Worm (Caenorhabditis elegans) whole organism, L1 larva: ENCODE results near the gene acs-7.

ENCODE experiments used
- C04F5.9 ChIP-seq: sonication (generic microtip); optimal IDR thresholded peaks from 2 replicates; lab custom pipeline; 2016; ENCODE audit warnings: missing genetic modification characterization, missing compliant biosample characterization
- C16A3.4 ChIP-seq: fragments of 150-350 bp; optimal IDR thresholded peaks from 2 replicates; lab custom pipeline; 2014; ENCODE audit warnings: missing biosample characterization, missing genetic modification characterization
- Y116A8C.19 ChIP-seq: sonication (generic microtip); optimal IDR thresholded peaks from 2 replicates; lab custom pipeline; 2016; ENCODE audit warnings: missing compliant biosample characterization, missing genetic modification characterization, borderline replicate concordance
- aha-1 ChIP-seq: fragments of 150-350 bp; optimal IDR thresholded peaks from 2 replicates; lab custom pipeline; 2014; ENCODE audit warnings: missing biosample characterization, missing genetic modification characterization
- aly-2 ChIP-seq: fragments of 150-350 bp; optimal IDR thresholded peaks from 2 replicates; lab custom pipeline; 2014; ENCODE audit warnings: missing biosample characterization, missing genetic modification characterization
- ama-1 ChIP-seq: fragments of 150-350 bp; optimal IDR thresholded peaks from 2 replicates; lab custom pipeline; 2014
- ceh-63 ChIP-seq: fragments of 200-800 bp; sonication (Bioruptor generic); optimal IDR thresholded peaks from 2 replicates; lab custom pipeline; 2018; ENCODE audit warnings: mild to moderate bottlenecking, missing genetic modification characterization, missing compliant biosample characterization
- ceh-8 ChIP-seq: fragments of 200-800 bp; sonication (Bioruptor generic); optimal IDR thresholded peaks from 2 replicates; lab custom pipeline; 2018; ENCODE audit warnings: mild to moderate bottlenecking, missing genetic modification characterization, moderate library complexity, missing compliant biosample characterization
- ceh-82 ChIP-seq, 3 experiments: fragments of 150-350 bp in 1 of 3; sonication (generic microtip) in 2 of 3; optimal IDR thresholded peaks; 2 replicates each; lab custom pipeline; 2014 to 2017; ENCODE audit warnings: missing biosample characterization in 3 of 3, missing genetic modification characterization in 3 of 3
- ceh-88 ChIP-seq: fragments of 200-800 bp; sonication (Bioruptor generic); IDR thresholded peaks from 2 replicates; pipeline ENCODE4 v1.3.6; 2022; ENCODE audit warnings: missing genetic modification characterization, missing compliant biosample characterization
- ces-1 ChIP-seq: fragments of 150-350 bp; optimal IDR thresholded peaks from 2 replicates; lab custom pipeline; 2014; ENCODE audit warnings: missing biosample characterization, missing genetic modification reagents, missing genetic modification characterization
- efl-1 ChIP-seq, 4 experiments: fragments of 150-350 bp; optimal IDR thresholded peaks in 3 of 4; peaks in 1 of 4; 1 replicate in 1 of 4; 2 replicates in 3 of 4; lab custom pipeline; 2014; ENCODE audit warnings: missing biosample characterization in 2 of 4, missing genetic modification characterization in 2 of 4, missing genetic modification reagents in 2 of 4
- egl-13 ChIP-seq: sonication (generic microtip); optimal IDR thresholded peaks from 2 replicates; lab custom pipeline; 2016; ENCODE audit warnings: missing genotype, missing genetic modification reagents, missing genetic modification characterization, missing compliant biosample characterization
- elt-2 ChIP-seq: sonication (generic microtip); optimal IDR thresholded peaks from 2 replicates; lab custom pipeline; 2016; ENCODE audit warnings: missing genetic modification characterization, mild to moderate bottlenecking, inconsistent platforms, missing compliant biosample characterization, missing genetic modification reagents
- elt-3 ChIP-seq, 6 experiments: fragments of 150-350 bp in 1 of 6; sonication (generic microtip); optimal IDR thresholded peaks; 2 replicates each; lab custom pipeline; 2017 to 2018; ENCODE audit warnings: missing biosample characterization in 6 of 6, missing genetic modification characterization in 6 of 6, inconsistent platforms in 1 of 6
- ets-5 ChIP-seq: fragments of 200-800 bp; sonication (Bioruptor generic); IDR thresholded peaks from 2 replicates; pipeline ENCODE4 v1.3.6; 2022; ENCODE audit warnings: missing genetic modification characterization, missing compliant biosample characterization
- fkh-10 ChIP-seq: sonication (generic microtip); optimal IDR thresholded peaks from 2 replicates; lab custom pipeline; 2017; ENCODE audit warnings: missing biosample characterization, missing genetic modification reagents, missing genetic modification characterization
- fkh-4 ChIP-seq: sonication (generic microtip); optimal IDR thresholded peaks from 2 replicates; lab custom pipeline; 2016; ENCODE audit warnings: missing compliant biosample characterization, missing genetic modification characterization, borderline replicate concordance
- fkh-8 ChIP-seq: sonication (generic microtip); optimal IDR thresholded peaks from 2 replicates; lab custom pipeline; 2016; ENCODE audit warnings: mild to moderate bottlenecking, missing genetic modification characterization, missing compliant biosample characterization
- lin-13 ChIP-seq: fragments of 150-350 bp; optimal IDR thresholded peaks from 2 replicates; lab custom pipeline; 2014; ENCODE audit warnings: missing biosample characterization, missing genetic modification reagents, missing genetic modification characterization
- lin-14 ChIP-seq: fragments of 200-800 bp; sonication (Bioruptor generic); optimal IDR thresholded peaks from 2 replicates; lab custom pipeline; 2018; ENCODE audit warnings: mild to moderate bottlenecking, missing genetic modification characterization, moderate library complexity, missing compliant biosample characterization
- lin-39 ChIP-seq: fragments of 150-350 bp; optimal IDR thresholded peaks from 2 replicates; lab custom pipeline; 2014; ENCODE audit warnings: missing biosample characterization, missing genetic modification reagents, missing genetic modification characterization
- lir-3 ChIP-seq: sonication (generic microtip); optimal IDR thresholded peaks from 2 replicates; lab custom pipeline; 2016; ENCODE audit warnings: mild to moderate bottlenecking, missing genetic modification characterization, moderate library complexity, missing compliant biosample characterization; ENCODE audit not compliant: poor library complexity
- lsy-2 ChIP-seq, 2 experiments: fragments of 150-350 bp; optimal IDR thresholded peaks; 2 replicates each; lab custom pipeline; 2014; ENCODE audit warnings: missing biosample characterization in 2 of 2, missing genetic modification characterization in 2 of 2
- mdl-1 ChIP-seq, 2 experiments: fragments of 150-350 bp; optimal IDR thresholded peaks; 2 replicates each; lab custom pipeline; 2014 to 2017; ENCODE audit warnings: missing biosample characterization in 2 of 2, missing genetic modification characterization in 2 of 2, inconsistent platforms in 1 of 2
- mef-2 ChIP-seq: fragments of 150-350 bp; optimal IDR thresholded peaks from 2 replicates; lab custom pipeline; 2014; ENCODE audit warnings: missing biosample characterization, missing genetic modification characterization
- mep-1 ChIP-seq: fragments of 150-350 bp; optimal IDR thresholded peaks from 2 replicates; lab custom pipeline; 2014; ENCODE audit warnings: missing biosample characterization, missing genetic modification characterization
- nhr-11 ChIP-seq: fragments of 150-350 bp; optimal IDR thresholded peaks from 2 replicates; lab custom pipeline; 2014; ENCODE audit warnings: missing biosample characterization, missing genetic modification characterization
- nhr-12 ChIP-seq: sonication (generic microtip); optimal IDR thresholded peaks from 2 replicates; lab custom pipeline; 2017; ENCODE audit warnings: missing biosample characterization, missing genetic modification characterization
- nhr-19 ChIP-seq: fragments of 200-800 bp; sonication (Bioruptor generic); conservative IDR thresholded peaks from 2 replicates; pipeline ENCODE4 v1.3.6; 2022; ENCODE audit warnings: missing genetic modification characterization, missing compliant biosample characterization
- nhr-20 ChIP-seq: sonication (generic microtip); optimal IDR thresholded peaks from 2 replicates; lab custom pipeline; 2016; ENCODE audit warnings: mild to moderate bottlenecking, missing genetic modification characterization, missing compliant biosample characterization
- nhr-237 ChIP-seq: fragments of 150-350 bp; optimal IDR thresholded peaks from 2 replicates; lab custom pipeline; 2014; ENCODE audit warnings: missing biosample characterization, missing genetic modification characterization
- nhr-28 ChIP-seq: fragments of 150-350 bp; optimal IDR thresholded peaks from 2 replicates; lab custom pipeline; 2014; ENCODE audit warnings: missing biosample characterization, missing genetic modification characterization
- nhr-47 ChIP-seq: sonication (generic microtip); optimal IDR thresholded peaks from 2 replicates; lab custom pipeline; 2016; ENCODE audit warnings: mild to moderate bottlenecking, missing genetic modification characterization, moderate library complexity, missing compliant biosample characterization
- nhr-76 ChIP-seq: sonication (generic microtip); optimal IDR thresholded peaks from 2 replicates; lab custom pipeline; 2017; ENCODE audit warnings: missing biosample characterization, missing genetic modification characterization
- nhr-84 ChIP-seq: sonication (generic microtip); optimal IDR thresholded peaks from 2 replicates; lab custom pipeline; 2017; ENCODE audit warnings: missing biosample characterization, missing genetic modification characterization
- pax-3 ChIP-seq: fragments of 200-800 bp; sonication (Bioruptor generic); optimal IDR thresholded peaks from 2 replicates; lab custom pipeline; 2018; ENCODE audit warnings: mild to moderate bottlenecking, missing genetic modification characterization, moderate library complexity, missing compliant biosample characterization
- rnt-1 ChIP-seq: sonication (generic microtip); optimal IDR thresholded peaks from 2 replicates; lab custom pipeline; 2016; ENCODE audit warnings: mild to moderate bottlenecking, missing genetic modification characterization, moderate library complexity, missing compliant biosample characterization
- skn-1 ChIP-seq: fragments of 150-350 bp; optimal IDR thresholded peaks from 2 replicates; lab custom pipeline; 2014; ENCODE audit warnings: missing biosample characterization, missing genetic modification characterization
- snpc-4 ChIP-seq: fragments of 150-350 bp; optimal IDR thresholded peaks from 2 replicates; lab custom pipeline; 2014; ENCODE audit warnings: missing biosample characterization, missing genetic modification characterization
- sox-4 ChIP-seq: sonication (generic microtip); optimal IDR thresholded peaks from 2 replicates; lab custom pipeline; 2016; ENCODE audit warnings: missing genetic modification characterization, missing compliant biosample characterization
- sup-37 ChIP-seq: fragments of 200-800 bp; sonication (Bioruptor generic); optimal IDR thresholded peaks from 2 replicates; lab custom pipeline; 2018; ENCODE audit warnings: mild to moderate bottlenecking, missing genetic modification characterization, missing compliant biosample characterization
- tbx-2 ChIP-seq: sonication (generic microtip); optimal IDR thresholded peaks from 2 replicates; lab custom pipeline; 2016; ENCODE audit warnings: missing genetic modification characterization, missing compliant biosample characterization
- tlp-1 ChIP-seq: fragments of 150-350 bp; optimal IDR thresholded peaks from 2 replicates; lab custom pipeline; 2014; ENCODE audit warnings: missing biosample characterization, missing genetic modification characterization
- unc-130 ChIP-seq: fragments of 150-350 bp; optimal IDR thresholded peaks from 2 replicates; lab custom pipeline; 2017; ENCODE audit warnings: missing biosample characterization, missing genetic modification characterization, inconsistent platforms
- unc-86 ChIP-seq: sonication (generic microtip); optimal IDR thresholded peaks from 2 replicates; lab custom pipeline; 2016; ENCODE audit warnings: missing genetic modification characterization, missing compliant biosample characterization
- zag-1 ChIP-seq: fragments of 150-350 bp; optimal IDR thresholded peaks from 2 replicates; lab custom pipeline; 2014; ENCODE audit warnings: missing biosample characterization, missing genetic modification characterization
- ztf-11 ChIP-seq, 2 experiments: sonication (generic microtip); optimal IDR thresholded peaks; 2 replicates each; lab custom pipeline; 2016 to 2017; ENCODE audit warnings: missing genetic modification characterization in 2 of 2, missing biosample characterization in 1 of 2, missing compliant biosample characterization in 1 of 2

Gene acs-7

DNA sequence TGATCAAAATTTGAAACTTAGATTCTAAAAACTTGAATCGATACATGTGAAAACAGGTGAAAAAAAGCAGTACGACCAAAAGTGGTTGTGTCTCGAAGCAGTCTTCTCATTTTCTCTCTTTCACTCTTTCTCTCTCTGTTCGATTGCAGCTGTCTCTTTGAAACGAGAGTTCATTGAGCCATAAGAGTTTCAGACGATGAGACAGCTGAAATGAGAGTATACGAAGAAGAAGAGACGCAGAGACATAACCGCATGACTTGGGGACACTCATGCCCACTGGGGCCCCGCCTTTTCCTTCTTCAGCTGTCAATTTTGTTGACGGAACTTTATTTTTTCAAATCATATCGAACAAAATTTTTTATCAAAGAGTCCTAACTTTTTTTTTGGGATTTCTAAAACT lies 17.8 kb upstream of the acs-7 start (continued):
- TF ChIP-seq rnt-1 (tag; lab: Kevin White, UChicago), result peak; percentile 92
- no peak for TF ChIP-seq nhr-84
- no peak for TF ChIP-seq tlp-1 (tag; lab: Kevin White, UChicago)
- TF ChIP-seq nhr-19, result peak; percentile 86
- peak; percentile 15 for TF ChIP-seq sox-4 (tag; lab: Kevin White, UChicago)
- peak; percentile 91 for TF ChIP-seq nhr-20
- TF ChIP-seq ceh-8 (GFP tag; lab: Kevin White, UChicago), result no peak
- TF ChIP-seq zag-1 (tag; lab: Kevin White, UChicago), result no peak
- TF ChIP-seq sup-37, result no peak
- TF ChIP-seq tbx-2 (tag; lab: Kevin White, UChicago), result peak; percentile 89
- peak; percentile 5 to 90 (median 86) for TF ChIP-seq ceh-82 (tag; optimal IDR thresholded peaks at IDR 0.05; lab: Kevin White, UChicago)
- peak; percentile 55 for TF ChIP-seq egl-13 (tag; lab: Kevin White, UChicago)
- peak; percentile 60 for TF ChIP-seq lin-39 (tag; lab: Kevin White, UChicago)
- peak; percentile 30 for TF ChIP-seq nhr-237
- peak; percentile 60 for TF ChIP-seq pax-3 (tag; lab: Kevin White, UChicago)
- peak; percentile 72 for TF ChIP-seq unc-86 (tag; lab: Kevin White, UChicago)
- peak; percentile 14 to 92 for TF ChIP-seq mdl-1 (tag; optimal IDR thresholded peaks at IDR 0.05; lab: Kevin White, UChicago)
- TF ChIP-seq lir-3 (tag; lab: Kevin White, UChicago), result peak; percentile 62
- peak; percentile 53 for TF ChIP-seq elt-2 (tag; lab: Kevin White, UChicago)
- TF ChIP-seq aly-2 (tag; lab: Kevin White, UChicago), result peak; percentile 42
- no peak for TF ChIP-seq nhr-76
- TF ChIP-seq lin-13 (GFP tag; lab: Kevin White, UChicago), result peak; percentile 70
- TF ChIP-seq nhr-12 (tag; lab: Kevin White, UChicago), result no peak
- TF ChIP-seq snpc-4 (tag; lab: Kevin White, UChicago), result peak; percentile 59
- peak; percentile 67 for TF ChIP-seq skn-1 (tag; lab: Kevin White, UChicago)
- no peak for TF ChIP-seq ceh-63
- TF ChIP-seq nhr-28 (tag; lab: Kevin White, UChicago), result no peak
- no peak for TF ChIP-seq aha-1 (tag; lab: Kevin White, UChicago)
- no peak for TF ChIP-seq ces-1 (GFP tag; lab: Kevin White, UChicago)
- peak; percentile 16 for TF ChIP-seq C04F5.9 (tag; lab: Kevin White, UChicago)
- peak; percentile 86 for TF ChIP-seq nhr-11
- TF ChIP-seq fkh-8 (tag; lab: Kevin White, UChicago), result peak; percentile 89
- peak; percentile 83 to 91 for TF ChIP-seq efl-1 (optimal IDR thresholded peaks at IDR 0.05; lab: Kevin White, UChicago)
- TF ChIP-seq efl-1 (GFP tag; optimal IDR thresholded peaks at IDR 0.05 in 1 of 2; lab: Kevin White, UChicago), result peak; percentile 63 to 96
- TF ChIP-seq mep-1 (tag; lab: Kevin White, UChicago), result peak; percentile 86
- peak in 2 of 6 experiments; percentile 63 to 82 for TF ChIP-seq elt-3 (tag; optimal IDR thresholded peaks at IDR 0.05; lab: Kevin White, UChicago)
- TF ChIP-seq unc-130, result no peak
- TF ChIP-seq ceh-88 (GFP tag; lab: Robert Waterston, UW), result peak; percentile 16; the same call in 1 of the 2 replicates
- peak; percentile 97 for TF ChIP-seq lin-14 (GFP tag; lab: Kevin White, UChicago)
- peak; percentile 66 for TF ChIP-seq mef-2 (tag; lab: Kevin White, UChicago)
- peak; percentile 87 to 89 for TF ChIP-seq lsy-2 (tag; optimal IDR thresholded peaks at IDR 0.05; lab: Kevin White, UChicago)

DNA sequence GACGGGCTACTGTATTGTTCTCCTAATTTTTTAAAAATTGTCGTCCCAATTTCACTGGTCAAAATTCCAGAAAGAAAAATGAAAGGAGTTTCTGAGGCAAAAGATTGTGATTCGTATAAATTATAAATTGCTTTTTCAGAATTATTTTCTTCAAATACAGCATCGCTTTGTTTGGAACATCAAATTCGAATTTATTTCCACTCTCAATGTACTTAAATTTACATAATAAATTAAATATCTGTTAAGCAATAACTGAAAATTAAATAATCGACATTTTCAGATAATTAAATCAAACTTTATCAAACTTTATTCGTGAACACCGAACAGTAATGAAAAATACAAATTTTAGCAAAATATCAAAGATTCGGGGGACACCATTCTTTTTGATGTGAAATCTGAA lies 17.1 kb upstream of the acs-7 start:
- TF ChIP-seq ets-5 (GFP tag; lab: Robert Waterston, UW) (no peak), C16A3.4 (tag; lab: Kevin White, UChicago) (no peak), fkh-10 (GFP tag; lab: Kevin White, UChicago) (no peak), aly-2 (tag; lab: Kevin White, UChicago) (peak; percentile 31), mep-1 (tag; lab: Kevin White, UChicago) (peak; percentile 2), nhr-47 (tag; lab: Kevin White, UChicago) (no peak), fkh-4 (no peak), ama-1 (no peak), ztf-11 (tag; optimal IDR thresholded peaks at IDR 0.05; lab: Kevin White, UChicago) (no peak), Y116A8C.19 (tag; lab: Kevin White, UChicago) (no peak), mef-2 (tag; lab: Kevin White, UChicago) (no peak)
- TF ChIP-seq, all 84 proteins: peak for 2
